Fruit fly (Drosophila melanogaster): ENCODE data around the gene Nha1.

- TF ChIP-seq yki (optimal IDR thresholded peaks at IDR 0.05) (no peak), tgo (GFP tag; IDR thresholded peaks at IDR 0.05) (no peak), C15 (GFP tag; IDR thresholded peaks at IDR 0.05) (no peak), CG2712 (tag; optimal IDR thresholded peaks at IDR 0.05) (peak; percentile 40), CG7839 (tag; optimal IDR thresholded peaks at IDR 0.05) (no peak), Dfd (GFP tag; optimal IDR thresholded peaks at IDR 0.05) (no peak), Doc3 (GFP tag; IDR thresholded peaks at IDR 0.05; ENCODE audit: partially characterized antibody) (no peak), CG9817 (tag; optimal IDR thresholded peaks at IDR 0.05) (no peak), Hr78 (GFP tag; optimal IDR thresholded peaks at IDR 0.05) (no peak), CG17359 (tag; optimal IDR thresholded peaks at IDR 0.05) (no peak), Gug (GFP tag; IDR thresholded peaks at IDR 0.05) (no peak), CG11723 (GFP tag; optimal IDR thresholded peaks at IDR 0.05) (no peak), CG18619 (GFP tag; optimal IDR thresholded peaks at IDR 0.05) (peak; percentile 16)
These were observed 49.1 kb upstream of the Nha1 start for dm6 chr2L:6919203-6919849.
